Fruit fly (Drosophila melanogaster): ENCODE measurements around the gene ome.

Gene ome

dm6 chr3L:14634773-14635563 is 37.7 kb upstream of the ome start (continued):
- peak; percentile 34 for TF ChIP-seq Meics (GFP tag; optimal IDR thresholded peaks at IDR 0.05)
- no peak for TF ChIP-seq Bteb2 (GFP tag; optimal IDR thresholded peaks at IDR 0.05)
- TF ChIP-seq so (GFP tag; IDR thresholded peaks at IDR 0.05), result 0 out of 3 replicates have a peak, but pooled peaks have one; percentile 38
- peak; percentile 92 for TF ChIP-seq nmo (GFP tag; optimal IDR thresholded peaks at IDR 0.05)
- no peak for TF ChIP-seq CG16813 (GFP tag; IDR thresholded peaks at IDR 0.05; ENCODE audit: partially characterized antibody)
- no peak for TF ChIP-seq Dad (GFP tag; optimal IDR thresholded peaks at IDR 0.05)
- TF ChIP-seq Deaf1 (tag; optimal IDR thresholded peaks at IDR 0.05), result peak; percentile 37
- TF ChIP-seq gsb-n (tag; optimal IDR thresholded peaks at IDR 0.05), result peak; percentile 87
- no peak for TF ChIP-seq klu (GFP tag; IDR thresholded peaks at IDR 0.05)
- peak; percentile 63 for TF ChIP-seq dmrt99B (tag; optimal IDR thresholded peaks at IDR 0.05)
- peak; percentile 33 for TF ChIP-seq Hsf (GFP tag; optimal IDR thresholded peaks at IDR 0.05)
- peak; percentile 83 for TF ChIP-seq sd (tag; optimal IDR thresholded peaks at IDR 0.05)
- TF ChIP-seq tll (GFP tag; optimal IDR thresholded peaks at IDR 0.05), result peak in 1 of 2 experiments; percentile 17
- TF ChIP-seq CG1529 (GFP tag; optimal IDR thresholded peaks at IDR 0.05), result peak; percentile 53
- TF ChIP-seq CG1792 (GFP tag; optimal IDR thresholded peaks at IDR 0.05), result no peak
- TF ChIP-seq Atf-2 (GFP tag; optimal IDR thresholded peaks at IDR 0.05), result no peak
- peak; percentile 64 for TF ChIP-seq twi (tag; optimal IDR thresholded peaks at IDR 0.05)
- TF ChIP-seq CG7963 (GFP tag; IDR thresholded peaks at IDR 0.05; ENCODE audit: partially characterized antibody), result no peak
- TF ChIP-seq CG18476 (GFP tag; optimal IDR thresholded peaks at IDR 0.05), result peak; percentile 39
- peak; percentile 96 for TF ChIP-seq CG2712 (tag; optimal IDR thresholded peaks at IDR 0.05)
- TF ChIP-seq CG31441 (GFP tag; IDR thresholded peaks at IDR 0.05), result peak; percentile 87
- TF ChIP-seq Hr51 (GFP tag; optimal IDR thresholded peaks at IDR 0.05), result peak in 1 of 2 experiments; percentile 60
- TF ChIP-seq CG6813 (GFP tag; optimal IDR thresholded peaks at IDR 0.05), result peak; percentile 5
- TF ChIP-seq HLHmδ (GFP tag; optimal IDR thresholded peaks at IDR 0.05), result no peak
- 0 out of 2 replicates have a peak, but pooled peaks have one; percentile 14 for TF ChIP-seq aop (GFP tag; IDR thresholded peaks at IDR 0.05)
- peak; percentile 23 for TF ChIP-seq CG12942 (GFP tag; optimal IDR thresholded peaks at IDR 0.05)
- TF ChIP-seq sisA (GFP tag; IDR thresholded peaks at IDR 0.05), result peak; percentile 29; the same call in 1 of the 2 replicates
- peak; percentile 50 for TF ChIP-seq lab (GFP tag; optimal IDR thresholded peaks at IDR 0.05)
- peak; percentile 63 for TF ChIP-seq tin (GFP tag; optimal IDR thresholded peaks at IDR 0.05)
- TF ChIP-seq ems (GFP tag; optimal IDR thresholded peaks at IDR 0.05), result no peak
- peak; percentile 47; the same call in 1 of the 2 replicates for TF ChIP-seq CG10959 (GFP tag; IDR thresholded peaks at IDR 0.05)
- TF ChIP-seq hkb (optimal IDR thresholded peaks at IDR 0.05), result no peak
- TF ChIP-seq hkb (GFP tag; IDR thresholded peaks at IDR 0.05), result 0 out of 2 replicates have a peak, but pooled peaks have one; percentile 35
- peak; percentile 43; the same call in 1 of the 2 replicates for TF ChIP-seq Ptx1 (GFP tag; IDR thresholded peaks at IDR 0.05)
- TF ChIP-seq sens (GFP tag), result peak; percentile 90
- TF ChIP-seq CG6272 (GFP tag; IDR thresholded peaks at IDR 0.05), result no peak
- peak; percentile 98 for TF ChIP-seq crol (GFP tag; IDR thresholded peaks at IDR 0.05)
- TF ChIP-seq her (GFP tag; optimal IDR thresholded peaks at IDR 0.05), result no peak
- peak; percentile 3 for TF ChIP-seq CG7271 (tag; optimal IDR thresholded peaks at IDR 0.05)
- TF ChIP-seq Abd-B (GFP tag; optimal IDR thresholded peaks at IDR 0.05), result peak; percentile 77
- TF ChIP-seq ap (GFP tag; IDR thresholded peaks at IDR 0.05), result 0 out of 2 replicates have a peak, but pooled peaks have one; percentile 11
- no peak for TF ChIP-seq Hr39 (optimal IDR thresholded peaks at IDR 0.05)
- TF ChIP-seq Ada2b (GFP tag; IDR thresholded peaks at IDR 0.05), result no peak
- peak; percentile 4 for TF ChIP-seq ewg (GFP tag; optimal IDR thresholded peaks at IDR 0.05)
- no peak for TF ChIP-seq jumu (GFP tag; optimal IDR thresholded peaks at IDR 0.05)
- 0 out of 3 replicates have a peak, but pooled peaks have one; percentile 37 for TF ChIP-seq CG7357 (GFP tag; IDR thresholded peaks at IDR 0.05)
- TF ChIP-seq E2f1 (GFP tag; IDR thresholded peaks at IDR 0.05), result peak; percentile 45
- peak; percentile 85 for TF ChIP-seq CG4404 (GFP tag; IDR thresholded peaks at IDR 0.05)
- peak; percentile 50 for TF ChIP-seq slbo (GFP tag; IDR thresholded peaks at IDR 0.05)

Measured in whole organism, embryonic.